Fruit fly (Drosophila melanogaster): ENCODE measurements around the gene CG5854.

dm6 chr3R:23942550-23942949 lies 8.8 kb downstream of the CG5854 start:
- no peak for TF ChIP-seq CG8478 (optimal IDR thresholded peaks at IDR 0.05)
- no peak for TF ChIP-seq CTCF (optimal IDR thresholded peaks at IDR 0.05)
